Worm (Caenorhabditis elegans) whole organism, L3 larva: ENCODE data around the gene asg-2.

Source experiments
- ama-1 ChIP-seq: fragments of 150-350 bp; optimal IDR thresholded peaks from 2 replicates; lab custom pipeline; 2018
- daf-12 ChIP-seq: fragments of 150-350 bp; optimal IDR thresholded peaks from 2 replicates; lab custom pipeline; 2014; ENCODE audit warnings: missing biosample characterization, missing genetic modification reagents, missing genetic modification characterization
- elt-1 ChIP-seq: fragments of 150-350 bp; optimal IDR thresholded peaks from 2 replicates; lab custom pipeline; 2014; ENCODE audit warnings: missing biosample characterization, missing genetic modification characterization
- jun-1 ChIP-seq: fragments of 150-350 bp; optimal IDR thresholded peaks from 2 replicates; lab custom pipeline; 2014; ENCODE audit warnings: missing biosample characterization, missing genetic modification reagents, missing genetic modification characterization
- nhr-11 ChIP-seq: fragments of 150-350 bp; optimal IDR thresholded peaks from 2 replicates; lab custom pipeline; 2014; ENCODE audit warnings: missing biosample characterization, missing genetic modification characterization
- nhr-77 ChIP-seq: fragments of 150-350 bp; optimal IDR thresholded peaks from 2 replicates; lab custom pipeline; 2014; ENCODE audit warnings: missing biosample characterization, missing genetic modification characterization
- sea-2 ChIP-seq: fragments of 150-350 bp; sonication (generic microtip); optimal IDR thresholded peaks from 4 replicates; lab custom pipeline; 2014; ENCODE audit warnings: missing biosample characterization, missing genetic modification reagents, missing genetic modification characterization
- skn-1 ChIP-seq: fragments of 150-350 bp; optimal IDR thresholded peaks from 2 replicates; lab custom pipeline; 2014; ENCODE audit warnings: missing biosample characterization, missing genetic modification characterization
- snpc-4 ChIP-seq: fragments of 150-350 bp; optimal IDR thresholded peaks from 2 replicates; lab custom pipeline; 2014; ENCODE audit warnings: missing biosample characterization, missing genetic modification characterization
- unc-39 ChIP-seq: sonication (generic microtip); optimal IDR thresholded peaks from 4 replicates; lab custom pipeline; 2017; ENCODE audit warnings: missing biosample characterization, missing genetic modification characterization
- zag-1 ChIP-seq: fragments of 150-350 bp; optimal IDR thresholded peaks from 2 replicates; lab custom pipeline; 2014; ENCODE audit warnings: missing biosample characterization, missing genetic modification characterization

ce11 chrX:6866900-6867299 lies 25.8 kb downstream of the asg-2 start:
- TF ChIP-seq zag-1 (no peak), snpc-4 (tag; lab: Kevin White, UChicago) (no peak), nhr-11 (tag; lab: Kevin White, UChicago) (no peak), nhr-77 (tag; lab: Kevin White, UChicago) (no peak), unc-39 (tag; lab: Kevin White, UChicago) (no peak), ama-1 (no peak), jun-1 (tag; lab: Kevin White, UChicago) (no peak), daf-12 (tag; lab: Kevin White, UChicago) (no peak), sea-2 (GFP tag; lab: Kevin White, UChicago) (no peak), skn-1 (tag; lab: Kevin White, UChicago) (no peak), elt-1 (tag; lab: Kevin White, UChicago) (no peak)
